Worm (Caenorhabditis elegans): ENCODE measurements around the gene nstp-10.

ce11 chrV:9536505-9536904 is 13.1 kb downstream of the nstp-10 start, which contains the start of gene C50F4.4:
- TF ChIP-seq ama-1 (optimal IDR thresholded peaks at IDR 0.05), result no peak
- TF ChIP-seq hnd-1 (tag; optimal IDR thresholded peaks at IDR 0.05), result no peak
- TF ChIP-seq pes-1 (GFP tag; IDR thresholded peaks at IDR 0.05), result no peak
- TF ChIP-seq tra-4 (tag; optimal IDR thresholded peaks at IDR 0.05), result no peak
- TF ChIP-seq scrt-1 (GFP tag; IDR thresholded peaks at IDR 0.05), result no peak
